Fruit fly (Drosophila melanogaster) whole organism, pupa: ENCODE data around the gene ed.

ENCODE experiments used
- CG10348 ChIP-seq: fragments of 200-800 bp; sonication (Bioruptor generic); IDR thresholded peaks from 2 replicates; pipeline ENCODE4 v1.3.6; 2022; ENCODE audit warnings: missing biosample characterization, missing genetic modification characterization
- CG12605 ChIP-seq: fragments of 200-800 bp; sonication (Bioruptor generic); IDR thresholded peaks from 2 replicates; pipeline ENCODE4 v1.3.6; 2022; ENCODE audit warnings: missing biosample characterization, missing genetic modification characterization
- CG15710 ChIP-seq: fragments of 200-800 bp; sonication (Bioruptor generic); optimal IDR thresholded peaks from 2 replicates; lab custom pipeline; 2018; ENCODE audit warnings: missing biosample characterization, mild to moderate bottlenecking, missing genetic modification characterization, moderate library complexity
- CG17806 ChIP-seq: fragments of 200-800 bp; sonication (Bioruptor generic); optimal IDR thresholded peaks from 2 replicates; lab custom pipeline; 2018; ENCODE audit warnings: missing biosample characterization, mild to moderate bottlenecking, missing genetic modification characterization, moderate library complexity
- CG32121 ChIP-seq: fragments of 200-800 bp; sonication (Bioruptor generic); IDR thresholded peaks from 2 replicates; pipeline ENCODE4 v1.3.6; 2022; ENCODE audit warnings: missing biosample characterization, missing genetic modification characterization
- CG9948 ChIP-seq: fragments of 200-800 bp; sonication (Bioruptor generic); optimal IDR thresholded peaks from 2 replicates; lab custom pipeline; 2018; ENCODE audit warnings: missing biosample characterization, mild to moderate bottlenecking, missing genetic modification characterization, moderate library complexity
- D1 ChIP-seq: fragments of 200-800 bp; sonication (Bioruptor generic); optimal IDR thresholded peaks from 2 replicates; lab custom pipeline; 2018; ENCODE audit warnings: missing biosample characterization, mild to moderate bottlenecking, missing genetic modification characterization, moderate library complexity
- EcR ChIP-seq: fragments of 200-800 bp; sonication (Bioruptor generic); optimal IDR thresholded peaks from 3 replicates; lab custom pipeline; 2019; ENCODE audit warnings: missing biosample characterization, missing genetic modification characterization, mild to moderate bottlenecking, moderate library complexity, missing genetic modification reagents
- Ets98B ChIP-seq: fragments of 200-800 bp; sonication (Bioruptor generic); IDR thresholded peaks from 2 replicates; pipeline ENCODE4 v1.3.6; 2022; ENCODE audit warnings: missing biosample characterization, missing genetic modification characterization
- Snoo ChIP-seq: fragments of 200-800 bp; sonication (Bioruptor generic); optimal IDR thresholded peaks from 3 replicates; lab custom pipeline; 2017; ENCODE audit warnings: missing biosample characterization, mild to moderate bottlenecking, missing genetic modification characterization, inconsistent platforms
- fd96Ca ChIP-seq: fragments of 200-800 bp; sonication (Bioruptor generic); IDR thresholded peaks from 3 replicates; pipeline ENCODE4 v1.3.6; 2022; ENCODE audit warnings: missing biosample characterization, missing genetic modification characterization
- gl ChIP-seq: fragments of 200-800 bp; sonication (Bioruptor generic); optimal IDR thresholded peaks from 2 replicates; lab custom pipeline; 2018; ENCODE audit warnings: missing biosample characterization, mild to moderate bottlenecking, missing genetic modification characterization

DNA sequence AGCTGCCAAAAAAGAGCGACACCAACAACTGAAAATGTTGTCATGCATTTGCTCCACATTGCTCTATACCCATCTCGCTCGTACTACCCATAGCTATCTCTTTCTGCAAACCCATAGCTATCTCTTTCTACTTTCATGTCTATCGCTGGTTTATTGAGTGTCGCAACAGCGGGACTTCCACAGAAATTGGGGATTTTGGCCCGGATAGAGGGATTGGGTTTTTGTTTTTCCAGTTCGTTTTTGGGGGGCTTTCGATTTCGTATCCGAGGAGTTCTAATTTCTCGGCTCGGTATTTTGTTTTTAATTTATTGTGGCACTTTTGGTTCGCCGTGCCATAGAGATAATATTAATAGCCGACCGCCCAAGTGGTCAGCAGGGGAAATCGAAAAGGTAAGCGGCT, 29.6 kb downstream of the ed start:
- no peak for TF ChIP-seq Ets98B (GFP tag; lab: Robert Waterston, UW)
- no peak for TF ChIP-seq CG10348 (GFP tag; lab: Robert Waterston, UW)
- TF ChIP-seq CG17806 (tag; lab: Kevin White, UChicago): no peak
- TF ChIP-seq D1 (tag; lab: Kevin White, UChicago): no peak
- no peak for TF ChIP-seq gl (tag; lab: Kevin White, UChicago)
- no peak for TF ChIP-seq CG32121 (GFP tag; lab: Robert Waterston, UW)
- no peak for TF ChIP-seq EcR (GFP tag; lab: Kevin White, UChicago)
- no peak for TF ChIP-seq Snoo (tag; lab: Kevin White, UChicago)
- TF ChIP-seq fd96Ca (GFP tag; lab: Robert Waterston, UW): no peak
- TF ChIP-seq CG9948 (tag; lab: Kevin White, UChicago): no peak
- TF ChIP-seq CG12605 (GFP tag; lab: Robert Waterston, UW): no peak
- TF ChIP-seq CG15710 (tag; lab: Kevin White, UChicago): no peak
